Fruit fly (Drosophila melanogaster) whole organism, embryonic: ENCODE results near the gene Trf4-1.
A peak's percentile ranks its signal among the peaks of the same experiment; 100 is the strongest.

Source experiments
- Aef1 ChIP-seq: fragments of 200-800 bp; sonication (Bioruptor generic); IDR thresholded peaks from 3 replicates; pipeline ENCODE4 v1.3.6; 2022; ENCODE audit warnings: missing biosample characterization, missing genetic modification characterization
- Awh ChIP-seq: fragments of 200-800 bp; sonication (Bioruptor generic); IDR thresholded peaks from 2 replicates; pipeline ENCODE4, ENCODE4 v1.3.6; 2022; ENCODE audit warnings: missing biosample characterization, missing genetic modification characterization
- B-H2 ChIP-seq: fragments of 200-800 bp; sonication (Bioruptor generic); optimal IDR thresholded peaks from 2 replicates; lab custom pipeline; 2018; ENCODE audit warnings: missing biosample characterization, mild to moderate bottlenecking, missing genetic modification characterization
- CG10267 ChIP-seq: fragments of 200-800 bp; sonication (Bioruptor generic); optimal IDR thresholded peaks from 2 replicates; lab custom pipeline; 2018; ENCODE audit warnings: missing biosample characterization, mild to moderate bottlenecking, missing genetic modification characterization, moderate library complexity
- CG11085 ChIP-seq: fragments of 200-800 bp; sonication (Bioruptor generic); IDR thresholded peaks from 2 replicates; pipeline ENCODE4 v1.3.6; 2022; ENCODE audit warnings: missing biosample characterization, missing genetic modification characterization
- CG11093 ChIP-seq: fragments of 200-800 bp; sonication (Bioruptor generic); IDR thresholded peaks from 3 replicates; pipeline ENCODE4 v1.3.6; 2022; ENCODE audit warnings: missing biosample characterization, missing genetic modification characterization
- CG12071 ChIP-seq: fragments of 200-800 bp; sonication (Bioruptor generic); optimal IDR thresholded peaks from 3 replicates; lab custom pipeline; 2018; ENCODE audit warnings: missing biosample characterization, mild to moderate bottlenecking, missing genetic modification characterization
- CG12155 ChIP-seq: fragments of 200-800 bp; sonication (Bioruptor generic); optimal IDR thresholded peaks from 3 replicates; lab custom pipeline; 2016; ENCODE audit warnings: missing biosample characterization, missing genetic modification characterization
- CG15601 ChIP-seq: fragments of 200-800 bp; sonication (Bioruptor generic); optimal IDR thresholded peaks from 3 replicates; lab custom pipeline; 2019; ENCODE audit warnings: missing biosample characterization, mild to moderate bottlenecking, missing genetic modification characterization, moderate library complexity
- CG1603 ChIP-seq: fragments of 200-800 bp; sonication (Bioruptor generic); optimal IDR thresholded peaks from 2 replicates; lab custom pipeline; 2019; ENCODE audit warnings: missing biosample characterization, mild to moderate bottlenecking, missing genetic modification characterization, moderate library complexity
- CG17359 ChIP-seq: fragments of 200-800 bp; sonication (Bioruptor generic); optimal IDR thresholded peaks from 3 replicates; lab custom pipeline; 2018; ENCODE audit warnings: missing biosample characterization, mild to moderate bottlenecking, missing genetic modification characterization, moderate library complexity
- CG17568 ChIP-seq: fragments of 200-800 bp; sonication (Bioruptor generic); optimal IDR thresholded peaks from 2 replicates; lab custom pipeline; 2018; ENCODE audit warnings: missing biosample characterization, mild to moderate bottlenecking, missing genetic modification characterization, moderate library complexity
- CG17612 ChIP-seq: fragments of 200-800 bp; sonication (Bioruptor generic); IDR thresholded peaks from 2 replicates; pipeline ENCODE4 v1.3.6; 2022; ENCODE audit warnings: missing biosample characterization, missing genetic modification characterization
- CG18599 ChIP-seq: fragments of 200-800 bp; sonication (Bioruptor generic); optimal IDR thresholded peaks from 3 replicates; lab custom pipeline; 2017; ENCODE audit warnings: missing biosample characterization, missing genetic modification characterization, mild to moderate bottlenecking, moderate library complexity, missing genetic modification reagents
- CG2875 ChIP-seq: fragments of 200-800 bp; sonication (Bioruptor generic); optimal IDR thresholded peaks from 2 replicates; lab custom pipeline; 2017; ENCODE audit warnings: missing biosample characterization, mild to moderate bottlenecking, missing genetic modification characterization, missing genetic modification reagents
- CG2889 ChIP-seq: fragments of 200-800 bp; sonication (Bioruptor generic); IDR thresholded peaks from 3 replicates; pipeline ENCODE4 v1.3.6; 2022; ENCODE audit warnings: missing biosample characterization, missing genetic modification characterization
- CG3163 ChIP-seq: fragments of 200-800 bp; sonication (Bioruptor generic); optimal IDR thresholded peaks from 3 replicates; lab custom pipeline; 2016; ENCODE audit warnings: missing biosample characterization, missing genetic modification characterization
- CG7963 ChIP-seq: fragments of 200-800 bp; sonication (Bioruptor generic); IDR thresholded peaks from 3 replicates; pipeline ENCODE4 v1.3.6; 2022; ENCODE audit warnings: missing biosample characterization, missing genetic modification characterization; ENCODE audit not compliant: partially characterized antibody
- CG9727 ChIP-seq: fragments of 200-800 bp; sonication (Bioruptor generic); optimal IDR thresholded peaks from 3 replicates; lab custom pipeline; 2017; ENCODE audit warnings: missing biosample characterization, mild to moderate bottlenecking, missing genetic modification characterization
- CrebB ChIP-seq: fragments of 200-800 bp; sonication (Bioruptor generic); optimal IDR thresholded peaks from 3 replicates; lab custom pipeline; 2018; ENCODE audit warnings: missing biosample characterization, mild to moderate bottlenecking, missing genetic modification characterization
- Dad ChIP-seq: fragments of 200-800 bp; sonication (Bioruptor generic); optimal IDR thresholded peaks from 3 replicates; lab custom pipeline; 2016; ENCODE audit warnings: missing biosample characterization, missing genetic modification characterization
- Dll ChIP-seq: fragments of 200-800 bp; sonication (Bioruptor generic); IDR thresholded peaks from 4 replicates; pipeline ENCODE4 v1.3.6; 2022; ENCODE audit warnings: missing biosample characterization, missing genetic modification characterization; ENCODE audit not compliant: partially characterized antibody
- Dp ChIP-seq: fragments of 200-800 bp; sonication (Bioruptor generic); optimal IDR thresholded peaks from 2 replicates; lab custom pipeline; 2018; ENCODE audit warnings: missing biosample characterization, mild to moderate bottlenecking, missing genetic modification characterization, moderate library complexity
- E2f1 ChIP-seq: fragments of 200-800 bp; sonication (Bioruptor generic); IDR thresholded peaks from 2 replicates; pipeline ENCODE4 v1.3.6; 2022; ENCODE audit warnings: missing biosample characterization, missing genetic modification characterization
- Hand ChIP-seq: fragments of 200-800 bp; sonication (Bioruptor generic); optimal IDR thresholded peaks from 2 replicates; lab custom pipeline; 2017; ENCODE audit warnings: mild to moderate bottlenecking, missing biosample characterization, missing genetic modification reagents, missing genetic modification characterization
- Hr3 ChIP-seq: fragments of 200-800 bp; sonication (Bioruptor generic); optimal IDR thresholded peaks from 3 replicates; lab custom pipeline; 2016; ENCODE audit warnings: missing biosample characterization, missing genetic modification characterization
- Lpt ChIP-seq: fragments of >200 bp; optimal IDR thresholded peaks from 2 replicates; lab custom pipeline; 2018; ENCODE audit warnings: missing biosample characterization, missing genetic modification characterization
- Nf-YA ChIP-seq: fragments of 200-800 bp; sonication (Bioruptor generic); IDR thresholded peaks from 2 replicates; pipeline ENCODE4 v1.3.6; 2022; ENCODE audit warnings: missing biosample characterization, missing genetic modification characterization
- Oaz ChIP-seq: fragments of 200-800 bp; sonication (Bioruptor generic); IDR thresholded peaks from 2 replicates; pipeline ENCODE4 v1.3.6; 2022; ENCODE audit warnings: missing biosample characterization, missing genetic modification characterization
- Oli ChIP-seq: fragments of 200-800 bp; sonication (Bioruptor generic); optimal IDR thresholded peaks from 2 replicates; lab custom pipeline; 2018; ENCODE audit warnings: missing biosample characterization, mild to moderate bottlenecking, missing genetic modification characterization, moderate library complexity
- Optix ChIP-seq: fragments of 200-800 bp; sonication (Bioruptor generic); IDR thresholded peaks from 3 replicates; pipeline ENCODE4 v1.3.6; 2022; ENCODE audit warnings: missing biosample characterization, missing genetic modification characterization
- Ptx1 ChIP-seq: fragments of 200-800 bp; sonication (Bioruptor generic); IDR thresholded peaks from 2 replicates; pipeline ENCODE4 v1.3.6; 2022; ENCODE audit warnings: missing biosample characterization, missing genetic modification characterization
- Xrp1 ChIP-seq: fragments of 200-800 bp; sonication (Bioruptor generic); IDR thresholded peaks from 2 replicates; pipeline ENCODE4 v1.3.6; 2022; ENCODE audit warnings: missing biosample characterization, missing genetic modification characterization
- YL-1 ChIP-seq: fragments of 200-800 bp; sonication (Bioruptor generic); optimal IDR thresholded peaks from 3 replicates; lab custom pipeline; 2017; ENCODE audit warnings: missing biosample characterization, mild to moderate bottlenecking, missing genetic modification characterization
- amos ChIP-seq: fragments of 200-800 bp; sonication (Bioruptor generic); IDR thresholded peaks from 2 replicates; pipeline ENCODE4 v1.3.6; 2022; ENCODE audit warnings: missing biosample characterization, missing genetic modification characterization; ENCODE audit not compliant: partially characterized antibody
- ap ChIP-seq: fragments of 200-800 bp; sonication (Bioruptor generic); IDR thresholded peaks from 2 replicates; pipeline ENCODE4 v1.3.6; 2022; ENCODE audit warnings: missing biosample characterization, missing genetic modification characterization
- btn ChIP-seq: fragments of 200-800 bp; sonication (Bioruptor generic); optimal IDR thresholded peaks from 2 replicates; lab custom pipeline; 2016; ENCODE audit warnings: missing biosample characterization, missing genetic modification characterization
- ci ChIP-seq: fragments of 200-800 bp; sonication (Bioruptor generic); IDR thresholded peaks from 3 replicates; pipeline ENCODE4 v1.3.6; 2022; ENCODE audit warnings: missing biosample characterization, missing genetic modification characterization
- corto ChIP-seq: fragments of 200-800 bp; sonication (Bioruptor generic); optimal IDR thresholded peaks from 2 replicates; lab custom pipeline; 2016; ENCODE audit warnings: missing biosample characterization, mild to moderate bottlenecking, missing genetic modification characterization, moderate library complexity
- dati ChIP-seq: fragments of 200-800 bp; sonication (Bioruptor generic); IDR thresholded peaks from 2 replicates; pipeline ENCODE4 v1.3.6; 2022; ENCODE audit warnings: missing biosample characterization, missing genetic modification characterization
- dm ChIP-seq: fragments of 200-800 bp; sonication (Bioruptor generic); optimal IDR thresholded peaks from 3 replicates; lab custom pipeline; 2016; ENCODE audit warnings: missing biosample characterization, missing genetic modification characterization
- gsb-n ChIP-seq: fragments of 200-800 bp; sonication (Bioruptor generic); optimal IDR thresholded peaks from 3 replicates; lab custom pipeline; 2018; ENCODE audit warnings: missing biosample characterization, mild to moderate bottlenecking, missing genetic modification characterization
- hth ChIP-seq: fragments of >200 bp; optimal IDR thresholded peaks from 2 replicates; lab custom pipeline; 2017; ENCODE audit warnings: inconsistent platforms
- ken ChIP-seq: fragments of 200-800 bp; sonication (Bioruptor generic); IDR thresholded peaks from 3 replicates; pipeline ENCODE4 v1.3.6; 2022; ENCODE audit warnings: missing biosample characterization, missing genetic modification characterization
- lola ChIP-seq, 3 experiments: fragments of >200 bp in 2 of 3; fragments of 200-800 bp in 1 of 3; sonication (Bioruptor generic) in 1 of 3; optimal IDR thresholded peaks; 2 replicates each; lab custom pipeline; 2017 to 2019; ENCODE audit warnings: missing biosample characterization in 3 of 3, missing genetic modification characterization in 3 of 3, mild to moderate bottlenecking in 1 of 3, moderate library complexity in 1 of 3
- luna ChIP-seq: fragments of 200-800 bp; sonication (Bioruptor generic); optimal IDR thresholded peaks from 2 replicates; lab custom pipeline; 2016; ENCODE audit warnings: missing biosample characterization, missing genetic modification characterization
- mirr ChIP-seq: fragments of 200-800 bp; sonication (Bioruptor generic); optimal IDR thresholded peaks from 3 replicates; lab custom pipeline; 2018; ENCODE audit warnings: missing biosample characterization, mild to moderate bottlenecking, missing genetic modification characterization
- nom ChIP-seq: fragments of 200-800 bp; sonication (Bioruptor generic); optimal IDR thresholded peaks from 2 replicates; lab custom pipeline; 2017; ENCODE audit warnings: missing biosample characterization, missing genetic modification characterization, mild to moderate bottlenecking, moderate library complexity, missing genetic modification reagents
- row ChIP-seq: fragments of 200-800 bp; sonication (Bioruptor generic); IDR thresholded peaks from 3 replicates; pipeline ENCODE4 v1.3.6; 2022; ENCODE audit warnings: missing biosample characterization, missing genetic modification characterization
- sima ChIP-seq: fragments of 200-800 bp; sonication (Bioruptor generic); optimal IDR thresholded peaks from 2 replicates; lab custom pipeline; 2016; ENCODE audit warnings: missing biosample characterization, missing genetic modification characterization
- vvl ChIP-seq: fragments of 200-800 bp; sonication (Bioruptor generic); IDR thresholded peaks from 2 replicates; pipeline ENCODE4 v1.3.6; 2022; ENCODE audit warnings: missing biosample characterization, missing genetic modification characterization

The Trf4-1 gene

DNA sequence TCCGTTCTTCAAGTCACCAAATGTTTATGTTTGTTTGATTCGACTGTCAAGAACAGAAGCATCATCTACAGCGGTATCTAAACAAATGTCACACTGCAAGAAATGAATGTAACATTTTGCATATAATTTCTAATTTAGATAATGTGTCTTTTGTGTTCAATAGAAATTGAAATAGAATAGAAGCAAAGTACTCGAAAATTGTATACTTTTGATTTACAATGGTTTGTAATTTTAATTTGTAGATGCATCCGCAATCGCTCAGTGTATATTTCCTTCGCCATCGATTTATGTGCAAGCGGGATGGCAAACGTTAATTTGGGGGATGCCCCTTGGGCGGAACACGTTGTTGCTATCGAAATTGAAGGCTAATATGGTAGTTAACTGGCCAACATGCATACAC lies 21.9 kb upstream of the Trf4-1 start (continued):
- TF ChIP-seq CG12071 (GFP tag; lab: Kevin White, UChicago) (peak; percentile 29), Dp (GFP tag; lab: Kevin White, UChicago) (no peak), CG17612 (GFP tag; lab: Robert Waterston, UW) (0 out of 2 replicates have a peak, but pooled peaks have one; percentile 7), Xrp1 (peak; percentile 77; the same call in 1 of the 2 replicates), CG9727 (peak; percentile 61), CG18599 (GFP tag; lab: Kevin White, UChicago) (peak; percentile 75), Dad (GFP tag; lab: Kevin White, UChicago) (peak; percentile 15), sima (GFP tag; lab: Kevin White, UChicago) (peak; percentile 13), CG10267 (tag; lab: Kevin White, UChicago) (peak; percentile 61), CG2889 (no peak), gsb-n (tag; lab: Kevin White, UChicago) (peak; percentile 24), Hr3 (GFP tag; lab: Kevin White, UChicago) (peak; percentile 29), Ptx1 (peak; percentile 71), nom (no peak), mirr (GFP tag; lab: Kevin White, UChicago) (no peak), CG11085 (GFP tag; lab: Robert Waterston, UW) (no peak), Aef1 (GFP tag; lab: Robert Waterston, UW) (peak; percentile 55; the same call in 2 of the 3 replicates), Dll (GFP tag; lab: Robert Waterston, UW) (no peak), corto (GFP tag; lab: Kevin White, UChicago) (no peak), CG3163 (GFP tag; lab: Kevin White, UChicago) (no peak), B-H2 (GFP tag; lab: Kevin White, UChicago) (no peak), E2f1 (GFP tag; lab: Robert Waterston, UW) (peak; percentile 65), CG7963 (GFP tag; lab: Robert Waterston, UW) (no peak), ci (GFP tag; lab: Robert Waterston, UW) (peak; percentile 78), ap (peak; percentile 21; the same call in 1 of the 2 replicates), row (GFP tag; lab: Robert Waterston, UW) (peak; percentile 74), Optix (GFP tag; lab: Robert Waterston, UW) (no peak), Lpt (no peak), CG17359 (tag; lab: Kevin White, UChicago) (peak; percentile 73), Awh (peak; percentile 58), vvl (GFP tag; lab: Robert Waterston, UW) (peak; percentile 82), YL-1 (no peak), dm (GFP tag; lab: Kevin White, UChicago) (no peak), btn (GFP tag; lab: Kevin White, UChicago) (no peak), CG15601 (tag; lab: Kevin White, UChicago) (peak; percentile 46), Oaz (GFP tag; lab: Robert Waterston, UW) (no peak), CG12155 (peak; percentile 10), amos (GFP tag; lab: Robert Waterston, UW) (no peak), Nf-YA (GFP tag; lab: Robert Waterston, UW) (peak; percentile 64; the same call in 1 of the 2 replicates), dati (GFP tag; lab: Robert Waterston, UW) (no peak), CG2875 (GFP tag; lab: Kevin White, UChicago) (peak; percentile 18), luna (no peak), CrebB (tag; lab: Kevin White, UChicago) (peak; percentile 32), Oli (tag; lab: Kevin White, UChicago) (peak; percentile 63), ken (GFP tag; lab: Robert Waterston, UW) (peak; percentile 59; the same call in 2 of the 3 replicates), lola (GFP tag; optimal IDR thresholded peaks at IDR 0.05; lab: Kevin White, UChicago) (peak in 1 of 3 experiments; percentile 41), CG11093 (peak; percentile 47; the same call in 1 of the 3 replicates), Hand (GFP tag; lab: Kevin White, UChicago) (no peak), hth (lab: Kevin White, UChicago) (no peak), CG1603 (peak; percentile 80), CG17568 (GFP tag; lab: Kevin White, UChicago) (no peak)
